Worm (Caenorhabditis elegans) whole organism, L2 larva: ENCODE results near the gene dhs-24.

Experiments used
- C34F6.9 ChIP-seq: fragments of 150-350 bp; optimal IDR thresholded peaks from 2 replicates; lab custom pipeline; 2014; ENCODE audit warnings: missing biosample characterization, missing genetic modification characterization
- F13H6.1 ChIP-seq: sonication (generic microtip); optimal IDR thresholded peaks from 2 replicates; lab custom pipeline; 2016; ENCODE audit warnings: missing genetic modification characterization, missing compliant biosample characterization
- Y55F3AM.14 ChIP-seq: fragments of 200-800 bp; sonication (Bioruptor generic); optimal IDR thresholded peaks from 2 replicates; lab custom pipeline; 2018; ENCODE audit warnings: mild to moderate bottlenecking, missing genetic modification characterization, missing compliant biosample characterization
- ZK546.5 ChIP-seq: sonication (generic microtip); optimal IDR thresholded peaks from 2 replicates; lab custom pipeline; 2017; ENCODE audit warnings: missing biosample characterization, missing genetic modification characterization
- alr-1 ChIP-seq: fragments of 150-350 bp; optimal IDR thresholded peaks from 2 replicates; lab custom pipeline; 2014; ENCODE audit warnings: missing biosample characterization, missing genetic modification characterization
- aly-2 ChIP-seq: fragments of 150-350 bp; optimal IDR thresholded peaks from 2 replicates; lab custom pipeline; 2014; ENCODE audit warnings: missing biosample characterization, missing genetic modification characterization
- ama-1 ChIP-seq: fragments of 150-350 bp; optimal IDR thresholded peaks from 2 replicates; lab custom pipeline; 2018; ENCODE audit warnings: inconsistent platforms
- ceh-16 ChIP-seq: fragments of 150-350 bp; optimal IDR thresholded peaks from 2 replicates; lab custom pipeline; 2014; ENCODE audit warnings: missing biosample characterization, missing genetic modification characterization
- ceh-82 ChIP-seq: fragments of 150-350 bp; optimal IDR thresholded peaks from 2 replicates; lab custom pipeline; 2014; ENCODE audit warnings: missing biosample characterization, missing genetic modification characterization
- crh-2 ChIP-seq: sonication (generic microtip); optimal IDR thresholded peaks from 2 replicates; lab custom pipeline; 2017; ENCODE audit warnings: missing biosample characterization, missing genetic modification characterization
- dmd-4 ChIP-seq: sonication (generic microtip); optimal IDR thresholded peaks from 2 replicates; lab custom pipeline; 2017; ENCODE audit warnings: missing biosample characterization, missing genetic modification characterization
- egl-27 ChIP-seq: sonication (generic microtip); optimal IDR thresholded peaks from 3 replicates; lab custom pipeline; 2017; ENCODE audit warnings: missing biosample characterization, missing genetic modification reagents, missing genetic modification characterization
- elt-1 ChIP-seq: fragments of 150-350 bp; optimal IDR thresholded peaks from 2 replicates; lab custom pipeline; 2014; ENCODE audit warnings: missing biosample characterization, missing genetic modification characterization
- elt-3 ChIP-seq: sonication (generic microtip); optimal IDR thresholded peaks from 2 replicates; lab custom pipeline; 2017; ENCODE audit warnings: missing biosample characterization, missing genetic modification characterization
- fos-1 ChIP-seq: fragments of 150-350 bp; optimal IDR thresholded peaks from 2 replicates; lab custom pipeline; 2014; ENCODE audit warnings: missing biosample characterization, missing genetic modification characterization
- gmeb-1 ChIP-seq: fragments of 150-350 bp; optimal IDR thresholded peaks from 2 replicates; lab custom pipeline; 2014; ENCODE audit warnings: missing biosample characterization, missing genetic modification characterization
- lin-11 ChIP-seq: fragments of 150-350 bp; sonication (generic microtip); optimal IDR thresholded peaks from 2 replicates; lab custom pipeline; 2014; ENCODE audit warnings: missing biosample characterization, missing genetic modification characterization, inconsistent platforms, mixed read lengths
- lin-39 ChIP-seq: fragments of 150-350 bp; optimal IDR thresholded peaks from 2 replicates; lab custom pipeline; 2014; ENCODE audit warnings: missing biosample characterization, missing genetic modification reagents, missing genetic modification characterization
- mab-5 ChIP-seq: fragments of 150-350 bp; optimal IDR thresholded peaks from 2 replicates; lab custom pipeline; 2014; ENCODE audit warnings: missing biosample characterization, missing genetic modification characterization
- mbf-1 ChIP-seq: sonication (generic microtip); optimal IDR thresholded peaks from 2 replicates; lab custom pipeline; 2017; ENCODE audit warnings: missing biosample characterization, missing genetic modification characterization
- mdl-1 ChIP-seq, 2 experiments: fragments of 150-350 bp in 1 of 2; sonication (generic microtip) in 1 of 2; optimal IDR thresholded peaks; 2 replicates each; lab custom pipeline; 2017; ENCODE audit warnings: missing biosample characterization in 2 of 2, missing genetic modification characterization in 2 of 2
- nhr-10 ChIP-seq: sonication (generic microtip); optimal IDR thresholded peaks from 2 replicates; lab custom pipeline; 2017; ENCODE audit warnings: missing biosample characterization, missing genetic modification characterization
- nhr-11 ChIP-seq: fragments of 150-350 bp; optimal IDR thresholded peaks from 2 replicates; lab custom pipeline; 2014; ENCODE audit warnings: missing biosample characterization, missing genetic modification characterization
- nhr-129 ChIP-seq: fragments of 150-350 bp; optimal IDR thresholded peaks from 2 replicates; lab custom pipeline; 2014; ENCODE audit warnings: missing biosample characterization, missing genetic modification characterization
- nhr-21 ChIP-seq: fragments of 150-350 bp; optimal IDR thresholded peaks from 2 replicates; lab custom pipeline; 2014; ENCODE audit warnings: missing biosample characterization, missing genetic modification characterization
- nhr-237 ChIP-seq: fragments of 150-350 bp; optimal IDR thresholded peaks from 2 replicates; lab custom pipeline; 2014; ENCODE audit warnings: missing biosample characterization, missing genetic modification characterization
- nhr-25 ChIP-seq: fragments of 150-350 bp; sonication (generic microtip); optimal IDR thresholded peaks from 3 replicates; lab custom pipeline; 2014; ENCODE audit warnings: missing biosample characterization, missing genetic modification characterization
- nhr-6 ChIP-seq: fragments of 150-350 bp; optimal IDR thresholded peaks from 2 replicates; lab custom pipeline; 2014; ENCODE audit warnings: missing biosample characterization, missing genetic modification characterization
- nhr-77 ChIP-seq: fragments of 150-350 bp; optimal IDR thresholded peaks from 2 replicates; lab custom pipeline; 2014; ENCODE audit warnings: missing biosample characterization, missing genetic modification characterization
- peb-1 ChIP-seq: fragments of 150-350 bp; optimal IDR thresholded peaks from 2 replicates; lab custom pipeline; 2014; ENCODE audit warnings: missing biosample characterization, missing genetic modification characterization
- sem-4 ChIP-seq: fragments of 150-350 bp; optimal IDR thresholded peaks from 2 replicates; lab custom pipeline; 2014; ENCODE audit warnings: missing biosample characterization, missing genetic modification reagents, missing genetic modification characterization
- sma-3 ChIP-seq: sonication (generic microtip); optimal IDR thresholded peaks from 2 replicates; lab custom pipeline; 2016; ENCODE audit warnings: missing genetic modification reagents, missing genetic modification characterization, missing compliant biosample characterization
- snpc-4 ChIP-seq: fragments of 150-350 bp; optimal IDR thresholded peaks from 2 replicates; lab custom pipeline; 2014; ENCODE audit warnings: missing biosample characterization, missing genetic modification characterization
- unc-39 ChIP-seq: fragments of 150-350 bp; optimal IDR thresholded peaks from 2 replicates; lab custom pipeline; 2014; ENCODE audit warnings: missing biosample characterization, missing genetic modification characterization
- unc-55 ChIP-seq: fragments of 150-350 bp; sonication (generic microtip); optimal IDR thresholded peaks from 3 replicates; lab custom pipeline; 2014; ENCODE audit warnings: missing biosample characterization, missing genetic modification reagents, missing genetic modification characterization
- unc-62 ChIP-seq: fragments of 150-350 bp; optimal IDR thresholded peaks from 2 replicates; lab custom pipeline; 2014; ENCODE audit warnings: missing biosample characterization, missing genetic modification reagents, missing genetic modification characterization
- ztf-1 ChIP-seq: fragments of 200-800 bp; sonication (Bioruptor generic); conservative IDR thresholded peaks from 2 replicates; pipeline ENCODE4 v1.3.6; 2022; ENCODE audit warnings: missing genetic modification characterization, missing compliant biosample characterization
- ztf-11 ChIP-seq: sonication (generic microtip); optimal IDR thresholded peaks from 2 replicates; lab custom pipeline; 2017; ENCODE audit warnings: missing biosample characterization, missing genetic modification characterization

The dhs-24 gene

ce11 chrV:19907365-19907764, 39.1 kb downstream of the dhs-24 start, which contains the start of gene fars-2:
TSS of gene fars-2 (minus strand) at chrV:19907434.
- TF ChIP-seq alr-1 (tag; lab: Kevin White, UChicago) (no peak), sma-3 (GFP tag; lab: Kevin White, UChicago) (no peak), lin-11 (tag; lab: Kevin White, UChicago) (no peak), lin-39 (tag; lab: Kevin White, UChicago) (no peak), gmeb-1 (tag; lab: Kevin White, UChicago) (no peak), nhr-6 (no peak), egl-27 (tag; lab: Kevin White, UChicago) (no peak), nhr-25 (tag; lab: Kevin White, UChicago) (no peak), mdl-1 (tag; optimal IDR thresholded peaks at IDR 0.05; lab: Kevin White, UChicago) (no peak), snpc-4 (tag; lab: Kevin White, UChicago) (no peak), ZK546.5 (tag; lab: Kevin White, UChicago) (no peak), ama-1 (lab: Kevin White, UChicago) (no peak), nhr-77 (tag; lab: Kevin White, UChicago) (no peak)

ce11 chrV:19905988-19906387, 40.4 kb downstream of the dhs-24 start:
- TF ChIP-seq ztf-11 (tag; lab: Kevin White, UChicago) (no peak), lin-11 (tag; lab: Kevin White, UChicago) (no peak), dmd-4 (tag; lab: Kevin White, UChicago) (no peak), mdl-1 (tag; optimal IDR thresholded peaks at IDR 0.05; lab: Kevin White, UChicago) (no peak), snpc-4 (tag; lab: Kevin White, UChicago) (no peak), F13H6.1 (no peak)

ce11 chrV:19904790-19905189, 41.6 kb downstream of the dhs-24 start:
- TF ChIP-seq ztf-1 (GFP tag; lab: Robert Waterston, UW) (no peak), nhr-11 (no peak), egl-27 (tag; lab: Kevin White, UChicago) (no peak), ceh-82 (tag; lab: Kevin White, UChicago) (no peak), nhr-237 (tag; lab: Kevin White, UChicago) (no peak), mab-5 (tag; lab: Kevin White, UChicago) (no peak), unc-62 (GFP tag; lab: Kevin White, UChicago) (no peak), mbf-1 (tag; lab: Kevin White, UChicago) (no peak), C34F6.9 (tag; lab: Kevin White, UChicago) (no peak), peb-1 (tag; lab: Kevin White, UChicago) (no peak), dmd-4 (tag; lab: Kevin White, UChicago) (no peak), ceh-16 (no peak), elt-1 (no peak), ama-1 (lab: Kevin White, UChicago) (no peak), aly-2 (tag; lab: Kevin White, UChicago) (no peak), nhr-21 (tag; lab: Kevin White, UChicago) (no peak)

ce11 chrV:19901826-19902225, 44.6 kb downstream of the dhs-24 start:
- TF ChIP-seq unc-62 (GFP tag; lab: Kevin White, UChicago) (no peak), Y55F3AM.14 (no peak), elt-3 (tag; lab: Kevin White, UChicago) (no peak), fos-1 (tag; lab: Kevin White, UChicago) (no peak), egl-27 (tag; lab: Kevin White, UChicago) (no peak), nhr-10 (tag; lab: Kevin White, UChicago) (no peak), mab-5 (tag; lab: Kevin White, UChicago) (no peak), nhr-129 (tag; lab: Kevin White, UChicago) (no peak), F13H6.1 (no peak), nhr-21 (tag; lab: Kevin White, UChicago) (no peak), nhr-77 (tag; lab: Kevin White, UChicago) (no peak), nhr-237 (tag; lab: Kevin White, UChicago) (no peak), ztf-11 (tag; lab: Kevin White, UChicago) (no peak), sma-3 (GFP tag; lab: Kevin White, UChicago) (no peak)

- TF ChIP-seq unc-39 (tag; lab: Kevin White, UChicago) (no peak), crh-2 (tag; lab: Kevin White, UChicago) (no peak), unc-55 (GFP tag; lab: Kevin White, UChicago) (no peak), peb-1 (tag; lab: Kevin White, UChicago) (no peak), dmd-4 (tag; lab: Kevin White, UChicago) (no peak), alr-1 (tag; lab: Kevin White, UChicago) (no peak), nhr-237 (tag; lab: Kevin White, UChicago) (no peak), sem-4 (no peak), ceh-82 (tag; lab: Kevin White, UChicago) (no peak), ceh-16 (no peak), nhr-129 (tag; lab: Kevin White, UChicago) (no peak)
These were observed 47.3 kb downstream of the dhs-24 start, which contains the start of gene Y116F11B.14 for ce11 chrV:19899167-19899566. TSS of gene Y116F11B.14 (plus strand) at chrV:19899467.
